Worm (Caenorhabditis elegans): Measurements from ENCODE around the gene ops-1.

DNA sequence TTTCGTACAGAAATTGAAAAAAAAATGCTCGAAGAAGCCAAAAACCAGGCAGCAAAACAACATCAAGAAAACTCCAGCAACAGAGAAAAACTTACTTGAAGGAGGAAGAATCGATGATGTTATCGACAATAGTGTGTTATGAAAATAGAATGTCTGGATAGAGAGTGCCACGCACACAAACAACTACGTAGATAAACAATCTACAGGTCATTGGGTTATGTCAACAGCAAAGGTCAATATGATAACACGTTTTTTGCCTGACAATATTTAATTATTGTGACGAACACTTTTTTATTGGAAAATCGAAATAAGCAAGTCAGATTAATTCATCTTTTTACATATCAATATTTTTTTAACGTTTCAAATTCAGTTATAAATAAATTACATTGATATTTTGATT is 4.8 kb downstream of the ops-1 start, which contains the start of gene sams-5:
- TF ChIP-seq hmg-4 (GFP tag; optimal IDR thresholded peaks at IDR 0.05) (no peak), sea-1 (GFP tag; conservative IDR thresholded peaks at IDR 0.05) (no peak), tra-4 (tag; optimal IDR thresholded peaks at IDR 0.05) (no peak), ets-7 (tag; optimal IDR thresholded peaks at IDR 0.05) (no peak), scrt-1 (GFP tag; IDR thresholded peaks at IDR 0.05) (no peak), ceh-13 (GFP tag; optimal IDR thresholded peaks at IDR 0.05) (no peak), pes-1 (GFP tag; IDR thresholded peaks at IDR 0.05) (no peak), hnd-1 (tag; optimal IDR thresholded peaks at IDR 0.05) (no peak), ama-1 (optimal IDR thresholded peaks at IDR 0.05) (no peak), aly-1 (tag; optimal IDR thresholded peaks at IDR 0.05) (no peak), F13C5.2 (tag; optimal IDR thresholded peaks at IDR 0.05) (no peak)
